Worm (Caenorhabditis elegans) whole organism, L4/young adult: ENCODE results near the gene C25H3.17.

Experiments
- W03F9.2 ChIP-seq: fragments of 150-350 bp; optimal IDR thresholded peaks from 2 replicates; lab custom pipeline; 2014; ENCODE audit warnings: missing biosample characterization, missing genetic modification characterization
- him-1 ChIP-seq: sonication (generic microtip); optimal IDR thresholded peaks from 2 replicates; lab custom pipeline; 2016; ENCODE audit warnings: missing genotype, missing genetic modification reagents, missing genetic modification characterization, missing compliant biosample characterization

ce11 chrII:5680703-5681102, 11.2 kb upstream of the C25H3.17 start, which contains the start of gene flp-27:
- TF ChIP-seq him-1 (tag; lab: Kevin White, UChicago) (no peak), W03F9.2 (no peak)
